Fruit fly (Drosophila melanogaster) whole organism, embryonic: Measurements from ENCODE around the gene CG44001.

Source experiments
- Ada2b ChIP-seq: fragments of 200-800 bp; sonication (Bioruptor generic); IDR thresholded peaks from 2 replicates; pipeline ENCODE4 v1.3.6; 2022; ENCODE audit warnings: missing biosample characterization, missing genetic modification characterization
- Bdp1 ChIP-seq: fragments of 200-800 bp; sonication (Bioruptor generic); optimal IDR thresholded peaks from 3 replicates; lab custom pipeline; 2016; ENCODE audit warnings: missing biosample characterization, missing genetic modification characterization
- CG10147 ChIP-seq: fragments of 200-800 bp; sonication (Bioruptor generic); optimal IDR thresholded peaks from 2 replicates; lab custom pipeline; 2019; ENCODE audit warnings: missing biosample characterization, mild to moderate bottlenecking, missing genetic modification characterization, moderate library complexity
- CG1024 ChIP-seq: fragments of 200-800 bp; sonication (Bioruptor generic); IDR thresholded peaks from 2 replicates; pipeline ENCODE4 v1.3.6; 2022; ENCODE audit warnings: missing biosample characterization, missing genetic modification characterization
- CG11247 ChIP-seq: fragments of 200-800 bp; sonication (Bioruptor generic); IDR thresholded peaks from 2 replicates; pipeline ENCODE4 v1.3.6; 2022; ENCODE audit warnings: missing biosample characterization, missing genetic modification characterization
- CG11504 ChIP-seq: fragments of 200-800 bp; sonication (Bioruptor generic); optimal IDR thresholded peaks from 3 replicates; lab custom pipeline; 2019; ENCODE audit warnings: missing biosample characterization, mild to moderate bottlenecking, missing genetic modification characterization, moderate library complexity
- CG12391 ChIP-seq: fragments of 200-800 bp; sonication (Bioruptor generic); optimal IDR thresholded peaks from 3 replicates; lab custom pipeline; 2018; ENCODE audit warnings: missing biosample characterization, mild to moderate bottlenecking, missing genetic modification characterization, moderate library complexity
- CG14860 ChIP-seq: fragments of 200-800 bp; sonication (Bioruptor generic); IDR thresholded peaks from 3 replicates; pipeline ENCODE4 v1.3.6; 2022; ENCODE audit warnings: missing biosample characterization, missing genetic modification characterization; ENCODE audit not compliant: partially characterized antibody
- CG18599 ChIP-seq: fragments of 200-800 bp; sonication (Bioruptor generic); optimal IDR thresholded peaks from 3 replicates; lab custom pipeline; 2017; ENCODE audit warnings: missing biosample characterization, missing genetic modification characterization, mild to moderate bottlenecking, moderate library complexity, missing genetic modification reagents
- CG2120 ChIP-seq: fragments of 200-800 bp; sonication (Bioruptor generic); optimal IDR thresholded peaks from 3 replicates; lab custom pipeline; 2016; ENCODE audit warnings: missing biosample characterization, missing genetic modification characterization
- CG2678 ChIP-seq: fragments of 200-800 bp; sonication (Bioruptor generic); optimal IDR thresholded peaks from 3 replicates; lab custom pipeline; 2019; ENCODE audit warnings: missing biosample characterization, mild to moderate bottlenecking, missing genetic modification characterization, moderate library complexity
- CG2712 ChIP-seq: fragments of 200-800 bp; optimal IDR thresholded peaks from 3 replicates; lab custom pipeline; 2019; ENCODE audit warnings: missing biosample characterization, mild to moderate bottlenecking, missing genetic modification characterization, moderate library complexity
- CG7786 ChIP-seq: fragments of 200-800 bp; sonication (Bioruptor generic); optimal IDR thresholded peaks from 2 replicates; lab custom pipeline; 2016; ENCODE audit warnings: missing biosample characterization, missing genetic modification characterization
- CG7839 ChIP-seq: fragments of 200-800 bp; sonication (Bioruptor generic); optimal IDR thresholded peaks from 3 replicates; lab custom pipeline; 2018; ENCODE audit warnings: missing biosample characterization, mild to moderate bottlenecking, missing genetic modification characterization, moderate library complexity
- CG8388 ChIP-seq: fragments of 200-800 bp; sonication (Bioruptor generic); optimal IDR thresholded peaks from 2 replicates; lab custom pipeline; 2019; ENCODE audit warnings: missing biosample characterization, mild to moderate bottlenecking, missing genetic modification characterization, moderate library complexity
- CG9932 ChIP-seq: fragments of 200-800 bp; sonication (Bioruptor generic); IDR thresholded peaks from 2 replicates; pipeline ENCODE4 v1.3.6; 2022; ENCODE audit warnings: missing biosample characterization, missing genetic modification characterization
- Dip3 ChIP-seq: fragments of 200-800 bp; sonication (Bioruptor generic); optimal IDR thresholded peaks from 3 replicates; lab custom pipeline; 2016; ENCODE audit warnings: missing biosample characterization, missing genetic modification characterization
- HLH4C ChIP-seq: fragments of 200-800 bp; sonication (Bioruptor generic); IDR thresholded peaks from 3 replicates; pipeline ENCODE4 v1.3.6; 2022; ENCODE audit warnings: missing biosample characterization, missing genetic modification characterization; ENCODE audit not compliant: partially characterized antibody
- Hmr ChIP-seq: fragments of 200-800 bp; sonication (Bioruptor generic); optimal IDR thresholded peaks from 3 replicates; lab custom pipeline; 2017; ENCODE audit warnings: mild to moderate bottlenecking, missing biosample characterization, missing genetic modification reagents, missing genetic modification characterization
- Hr51 ChIP-seq, 2 experiments: fragments of 200-800 bp; sonication (Bioruptor generic); optimal IDR thresholded peaks; 2 replicates in 1 of 2; 3 replicates in 1 of 2; lab custom pipeline; 2016 to 2018; ENCODE audit warnings: missing biosample characterization in 2 of 2, missing genetic modification characterization in 2 of 2, mild to moderate bottlenecking in 1 of 2, moderate library complexity in 1 of 2
- Med ChIP-seq: fragments of 200-800 bp; sonication (Bioruptor generic); peaks from one replicate; lab custom pipeline; 2016; ENCODE audit warnings: missing biosample characterization, missing genetic modification characterization, mild to moderate bottlenecking, inconsistent platforms, moderate library complexity
- Oli ChIP-seq: fragments of 200-800 bp; sonication (Bioruptor generic); optimal IDR thresholded peaks from 2 replicates; lab custom pipeline; 2018; ENCODE audit warnings: missing biosample characterization, mild to moderate bottlenecking, missing genetic modification characterization, moderate library complexity
- Ptx1 ChIP-seq: fragments of 200-800 bp; sonication (Bioruptor generic); IDR thresholded peaks from 2 replicates; pipeline ENCODE4 v1.3.6; 2022; ENCODE audit warnings: missing biosample characterization, missing genetic modification characterization
- Rfx ChIP-seq: fragments of 200-800 bp; sonication (Bioruptor generic); IDR thresholded peaks from 2 replicates; pipeline ENCODE4 v1.3.6; 2022; ENCODE audit warnings: missing biosample characterization, missing genetic modification characterization
- Sox102F ChIP-seq: fragments of 200-800 bp; sonication (Bioruptor generic); optimal IDR thresholded peaks from 2 replicates; lab custom pipeline; 2018; ENCODE audit warnings: missing biosample characterization, mild to moderate bottlenecking, missing genetic modification characterization, moderate library complexity
- Vsx1 ChIP-seq: fragments of 200-800 bp; sonication (Bioruptor generic); optimal IDR thresholded peaks from 2 replicates; lab custom pipeline; 2017; ENCODE audit warnings: missing biosample characterization, mild to moderate bottlenecking, missing genetic modification characterization, missing genetic modification reagents
- ap ChIP-seq: fragments of 200-800 bp; sonication (Bioruptor generic); IDR thresholded peaks from 2 replicates; pipeline ENCODE4 v1.3.6; 2022; ENCODE audit warnings: missing biosample characterization, missing genetic modification characterization
- bowl ChIP-seq: fragments of 200-800 bp; sonication (Bioruptor generic); IDR thresholded peaks from 2 replicates; pipeline ENCODE4 v1.3.6; 2022; ENCODE audit warnings: missing biosample characterization, missing genetic modification characterization
- bsh ChIP-seq, 2 experiments: fragments of 200-800 bp; sonication (Bioruptor generic); optimal IDR thresholded peaks; 2 replicates each; lab custom pipeline; 2017 to 2018; ENCODE audit warnings: mild to moderate bottlenecking in 2 of 2, missing biosample characterization in 2 of 2, missing genetic modification characterization in 2 of 2, moderate library complexity in 1 of 2
- croc ChIP-seq: fragments of 200-800 bp; sonication (Bioruptor generic); conservative IDR thresholded peaks from 3 replicates; pipeline ENCODE4 v1.3.6; 2022; ENCODE audit warnings: missing biosample characterization, missing genetic modification characterization
- dmrt99B ChIP-seq: fragments of 200-800 bp; sonication (Bioruptor generic); optimal IDR thresholded peaks from 2 replicates; lab custom pipeline; 2018; ENCODE audit warnings: missing biosample characterization, mild to moderate bottlenecking, missing genetic modification characterization, moderate library complexity
- dpn ChIP-seq, 2 experiments: fragments of 200-800 bp; sonication (Bioruptor generic); optimal IDR thresholded peaks; 3 replicates each; lab custom pipeline; 2016; ENCODE audit warnings: missing biosample characterization in 2 of 2, missing genetic modification characterization in 2 of 2
- dysf ChIP-seq: fragments of 200-800 bp; sonication (Bioruptor generic); IDR thresholded peaks from 3 replicates; pipeline ENCODE4 v1.3.6; 2022; ENCODE audit warnings: missing biosample characterization, missing genetic modification characterization
- gcm ChIP-seq: fragments of 200-800 bp; sonication (Bioruptor generic); optimal IDR thresholded peaks from 2 replicates; lab custom pipeline; 2019; ENCODE audit warnings: missing biosample characterization, mild to moderate bottlenecking, missing genetic modification characterization, moderate library complexity
- gem ChIP-seq: fragments of 200-800 bp; sonication (Bioruptor generic); optimal IDR thresholded peaks from 2 replicates; lab custom pipeline; 2019; ENCODE audit warnings: missing biosample characterization, mild to moderate bottlenecking, missing genetic modification characterization, moderate library complexity
- lab ChIP-seq: fragments of 200-800 bp; sonication (Bioruptor generic); optimal IDR thresholded peaks from 3 replicates; lab custom pipeline; 2017; ENCODE audit warnings: missing biosample characterization, missing genetic modification characterization, mild to moderate bottlenecking, moderate library complexity, missing genetic modification reagents
- otp ChIP-seq: fragments of 200-800 bp; sonication (Bioruptor generic); IDR thresholded peaks from 3 replicates; pipeline ENCODE4, ENCODE4 v1.3.6; 2022; ENCODE audit warnings: missing biosample characterization, missing genetic modification characterization
- row ChIP-seq: fragments of 200-800 bp; sonication (Bioruptor generic); IDR thresholded peaks from 3 replicates; pipeline ENCODE4 v1.3.6; 2022; ENCODE audit warnings: missing biosample characterization, missing genetic modification characterization
- sens ChIP-seq: fragments of 200-800 bp; sonication (Bioruptor generic); peaks from one replicate; lab custom pipeline; 2016; ENCODE audit warnings: missing biosample characterization, missing genetic modification characterization
- sisA ChIP-seq: fragments of 200-800 bp; sonication (Bioruptor generic); IDR thresholded peaks from 2 replicates; pipeline ENCODE4 v1.3.6; 2022; ENCODE audit warnings: missing biosample characterization, missing genetic modification characterization
- slbo ChIP-seq: fragments of 200-800 bp; sonication (Bioruptor generic); IDR thresholded peaks from 2 replicates; pipeline ENCODE4 v1.3.6; 2022; ENCODE audit warnings: missing biosample characterization, missing genetic modification characterization
- sqz ChIP-seq: fragments of 200-800 bp; sonication (Bioruptor generic); optimal IDR thresholded peaks from 3 replicates; lab custom pipeline; 2018; ENCODE audit warnings: missing biosample characterization, mild to moderate bottlenecking, missing genetic modification characterization
- vvl ChIP-seq: fragments of 200-800 bp; sonication (Bioruptor generic); IDR thresholded peaks from 2 replicates; pipeline ENCODE4 v1.3.6; 2022; ENCODE audit warnings: missing biosample characterization, missing genetic modification characterization

The CG44001 gene

DNA sequence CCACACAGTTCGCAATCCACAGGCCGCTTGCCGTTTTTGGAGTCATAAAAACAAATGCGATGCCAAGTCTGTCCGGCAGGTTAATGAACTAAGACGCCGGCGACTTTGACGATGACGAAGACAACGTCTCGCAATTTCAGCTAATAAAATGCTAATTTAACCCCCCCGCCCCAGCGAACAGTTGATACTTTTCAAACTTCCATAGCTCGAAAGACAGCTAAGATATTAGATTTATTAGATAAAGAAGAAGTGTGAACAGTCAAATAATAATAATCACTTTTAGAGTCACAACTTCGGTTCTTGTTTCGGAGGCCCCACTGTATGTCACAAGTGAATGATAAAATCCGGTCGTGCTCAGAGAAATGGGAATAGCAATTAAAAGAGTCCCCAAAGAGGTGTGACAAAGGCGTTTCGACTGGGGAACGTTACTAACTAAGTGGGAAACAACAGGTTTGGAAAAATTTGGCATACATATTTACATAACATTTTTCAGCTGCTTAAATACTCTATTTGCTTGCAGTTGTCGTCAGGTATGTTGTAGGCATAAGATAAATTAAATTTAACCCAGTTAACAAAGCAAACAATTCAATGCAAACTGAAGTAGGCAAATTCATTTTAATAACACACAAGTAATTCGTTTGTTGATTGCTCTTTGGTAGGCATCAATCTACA is 41.7 kb downstream of the CG44001 start (continued):
- TF ChIP-seq Vsx1 (GFP tag; lab: Kevin White, UChicago) (peak; percentile 58), gem (tag; lab: Kevin White, UChicago) (peak; percentile 26), CG14860 (GFP tag; lab: Robert Waterston, UW) (0 out of 3 replicates have a peak, but pooled peaks have one; percentile 27), Rfx (0 out of 2 replicates have a peak, but pooled peaks have one; percentile 34), ap (GFP tag; lab: Robert Waterston, UW) (peak; percentile 17; the same call in 1 of the 2 replicates), CG7786 (GFP tag; lab: Kevin White, UChicago) (peak; percentile 8), bowl (GFP tag; lab: Robert Waterston, UW) (no peak), CG9932 (GFP tag; lab: Robert Waterston, UW) (peak; percentile 48; the same call in 1 of the 2 replicates), sens (peak; percentile 80), Bdp1 (peak; percentile 5), Dip3 (GFP tag; lab: Kevin White, UChicago) (peak; percentile 45)

DNA sequence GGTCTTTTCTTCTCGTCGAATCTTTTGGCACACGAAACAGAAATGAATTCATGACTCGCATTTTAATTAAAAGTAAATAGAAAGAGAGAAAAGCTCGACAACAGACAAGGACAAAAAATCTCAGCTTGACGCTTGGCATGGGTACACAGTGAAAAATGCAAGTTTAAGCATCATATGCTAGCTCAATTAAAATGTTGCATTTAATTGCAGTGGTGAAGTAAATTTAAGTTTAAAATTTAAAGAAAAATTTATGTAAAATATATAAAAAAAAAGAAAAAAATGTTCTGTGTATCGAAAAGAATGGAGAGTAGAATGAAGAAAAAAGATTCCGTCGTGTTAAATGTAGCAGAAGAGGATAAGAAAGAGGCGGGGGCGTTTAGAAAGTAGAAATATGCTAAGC is 42.5 kb downstream of the CG44001 start:
- TF ChIP-seq lab (GFP tag; lab: Kevin White, UChicago) = peak; percentile 37
- TF ChIP-seq Hmr (GFP tag; lab: Kevin White, UChicago) = peak; percentile 37
- peak; percentile 55 for TF ChIP-seq sens
- TF ChIP-seq gcm (GFP tag; lab: Kevin White, UChicago) = no peak
- peak in 1 of 2 experiments; percentile 5 for TF ChIP-seq dpn (GFP tag; optimal IDR thresholded peaks at IDR 0.05; lab: Kevin White, UChicago)
- no peak for TF ChIP-seq Rfx
- 0 out of 2 replicates have a peak, but pooled peaks have one; percentile 23 for TF ChIP-seq Ada2b (GFP tag; lab: Robert Waterston, UW)
- TF ChIP-seq sqz (GFP tag; lab: Kevin White, UChicago) = no peak
- TF ChIP-seq sisA (GFP tag; lab: Robert Waterston, UW) = peak; percentile 23; the same call in 1 of the 2 replicates
- peak; percentile 23 for TF ChIP-seq Med
- TF ChIP-seq row (GFP tag; lab: Robert Waterston, UW) = peak; percentile 39; the same call in 1 of the 3 replicates
- peak; percentile 46; the same call in 1 of the 2 replicates for TF ChIP-seq slbo (GFP tag; lab: Robert Waterston, UW)
- 0 out of 3 replicates have a peak, but pooled peaks have one; percentile 18 for TF ChIP-seq otp (GFP tag; lab: Robert Waterston, UW)
- no peak for TF ChIP-seq croc
- TF ChIP-seq CG7839 (tag; lab: Kevin White, UChicago) = peak; percentile 28
- TF ChIP-seq bsh (GFP tag; optimal IDR thresholded peaks at IDR 0.05; lab: Kevin White, UChicago) = peak in 1 of 2 experiments; percentile 4
- TF ChIP-seq Hr51 (GFP tag; optimal IDR thresholded peaks at IDR 0.05; lab: Kevin White, UChicago) = peak in 1 of 2 experiments; percentile 12
- TF ChIP-seq CG11247 (GFP tag; lab: Robert Waterston, UW) = 0 out of 2 replicates have a peak, but pooled peaks have one; percentile 18
- TF ChIP-seq CG12391 (tag; lab: Kevin White, UChicago) = peak; percentile 21
- TF ChIP-seq CG2120 (GFP tag; lab: Kevin White, UChicago) = peak; percentile 31
- TF ChIP-seq Oli (tag; lab: Kevin White, UChicago) = peak; percentile 1
- TF ChIP-seq dysf (GFP tag; lab: Robert Waterston, UW) = no peak
- peak; percentile 4 for TF ChIP-seq CG2678
- TF ChIP-seq CG8388 (GFP tag; lab: Kevin White, UChicago) = peak; percentile 16
- peak; percentile 22; the same call in 1 of the 2 replicates for TF ChIP-seq vvl (GFP tag; lab: Robert Waterston, UW)
- 0 out of 2 replicates have a peak, but pooled peaks have one; percentile 11 for TF ChIP-seq Ptx1 (GFP tag; lab: Robert Waterston, UW)
- peak; percentile 8 for TF ChIP-seq CG2712 (tag; lab: Kevin White, UChicago)
- TF ChIP-seq CG10147 = no peak
- TF ChIP-seq CG1024 (GFP tag; lab: Robert Waterston, UW) = 0 out of 2 replicates have a peak, but pooled peaks have one; percentile 10
- TF ChIP-seq CG11504 (tag; lab: Kevin White, UChicago) = peak; percentile 23
- peak; percentile 9 for TF ChIP-seq Sox102F (GFP tag; lab: Kevin White, UChicago)
- TF ChIP-seq gem (tag; lab: Kevin White, UChicago) = peak; percentile 58
- no peak for TF ChIP-seq HLH4C (GFP tag; lab: Robert Waterston, UW)
- TF ChIP-seq CG18599 = peak; percentile 40
- TF ChIP-seq dmrt99B (tag; lab: Kevin White, UChicago) = peak; percentile 12
